Worm (Caenorhabditis elegans): ENCODE results near the gene C33H5.13.

C33H5.13 gene

DNA sequence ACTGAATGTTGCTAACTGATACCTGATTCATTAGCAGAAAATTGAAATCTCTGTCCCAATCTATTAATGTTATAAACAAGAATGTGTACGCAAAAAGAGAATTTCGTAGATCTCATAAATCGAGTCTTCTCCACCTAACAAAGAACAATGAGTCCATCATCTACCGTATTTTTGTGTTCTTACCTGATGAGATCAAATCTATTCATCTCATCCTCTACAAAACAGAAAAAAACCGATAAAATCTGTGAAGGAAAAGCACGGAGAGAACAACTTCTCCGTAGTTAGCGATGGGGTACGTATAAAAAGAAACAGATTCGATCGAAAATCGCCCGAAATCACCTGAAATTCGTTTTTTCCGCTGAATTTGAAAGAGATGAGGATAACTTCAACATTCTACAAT is 16.5 kb upstream of the C33H5.13 start, which contains the start of gene C33H5.1:
C33H5.1 (plus strand) TSS at position 330 of the 400 bp plus-strand sequence.
- TF ChIP-seq unc-62 (GFP tag; optimal IDR thresholded peaks at IDR 0.05), result no peak

DNA sequence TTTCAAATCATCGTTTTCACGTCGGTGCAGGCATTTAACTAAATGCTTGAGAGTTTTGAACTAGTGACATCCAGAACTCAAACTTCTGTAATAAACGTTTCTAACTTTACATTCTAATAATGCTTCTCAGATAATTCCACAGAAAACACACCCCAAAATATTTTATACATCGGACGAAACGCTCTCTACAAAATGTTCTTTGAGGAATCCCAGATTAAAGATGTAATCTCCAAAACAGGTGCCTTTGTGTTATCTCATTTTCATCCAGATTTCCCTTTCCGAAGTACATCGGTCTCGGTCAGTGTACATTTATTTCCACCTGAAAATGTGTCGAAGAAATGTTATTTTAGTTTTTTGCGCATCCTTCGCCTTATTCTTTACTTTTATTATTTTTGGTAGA is 12.7 kb upstream of the C33H5.13 start, which contains the start of gene C33H5.2:
C33H5.2 (plus strand) TSS at position 301 of the 400 bp plus-strand sequence.
- TF ChIP-seq unc-62 (GFP tag; optimal IDR thresholded peaks at IDR 0.05), result no peak

DNA sequence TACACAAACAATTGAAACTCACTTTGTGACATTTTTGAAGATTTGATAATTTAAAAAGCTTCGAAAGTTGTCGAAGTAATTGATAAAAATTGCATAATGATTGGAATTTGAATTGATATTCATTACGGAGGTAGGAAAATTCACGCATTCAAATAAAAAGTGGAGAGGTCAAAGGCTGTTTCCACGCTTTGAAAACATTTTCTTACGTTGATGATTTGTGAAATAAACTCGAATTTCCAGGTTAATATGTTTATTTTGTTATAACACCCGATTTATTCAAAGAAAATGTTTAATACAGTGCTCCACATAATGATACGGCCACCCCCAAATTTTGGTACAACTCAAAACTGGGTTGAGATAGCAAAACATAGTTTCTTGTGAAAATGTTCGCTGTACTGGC is 11.2 kb upstream of the C33H5.13 start, which contains the start of gene C33H5.16:
C33H5.16 (minus strand) TSS at position 101 of the 400 bp plus-strand sequence.
- TF ChIP-seq unc-62 (GFP tag; optimal IDR thresholded peaks at IDR 0.05), result no peak

- no peak for TF ChIP-seq unc-62 (GFP tag; optimal IDR thresholded peaks at IDR 0.05)
Measured at ce11 chrIV:7800338-7800737, 8.3 kb upstream of the C33H5.13 start.

- no peak for TF ChIP-seq unc-62 (GFP tag; optimal IDR thresholded peaks at IDR 0.05)
Measured at ce11 chrIV:7796432-7797113, 4.5 kb upstream of the C33H5.13 start, which contains the start of gene sgo-1. sgo-1 (minus strand) TSS chrIV:7796482.

DNA sequence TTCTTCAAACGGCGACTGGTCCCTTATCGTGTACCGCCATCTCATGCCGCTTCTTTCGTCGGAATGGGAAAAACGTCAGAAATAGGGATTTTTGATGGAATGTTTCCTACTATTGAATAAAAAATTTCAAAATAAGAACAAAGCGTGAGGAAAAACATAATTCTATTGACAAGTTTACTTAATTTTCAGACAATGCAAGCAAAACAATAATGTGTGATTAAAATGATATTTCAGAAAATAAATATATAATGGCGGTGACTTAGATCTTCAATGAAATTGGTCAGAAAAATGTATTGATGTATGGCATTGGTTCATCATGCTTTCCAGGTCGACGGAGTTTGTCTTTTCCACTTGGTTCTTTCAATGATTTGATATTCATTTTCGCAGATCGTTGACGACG is 2.6 kb upstream of the C33H5.13 start, which contains the start of gene ntp-1:
ntp-1 (minus strand) TSS at position 101 of the 400 bp plus-strand sequence.
- no peak for TF ChIP-seq unc-62 (GFP tag; optimal IDR thresholded peaks at IDR 0.05)

DNA sequence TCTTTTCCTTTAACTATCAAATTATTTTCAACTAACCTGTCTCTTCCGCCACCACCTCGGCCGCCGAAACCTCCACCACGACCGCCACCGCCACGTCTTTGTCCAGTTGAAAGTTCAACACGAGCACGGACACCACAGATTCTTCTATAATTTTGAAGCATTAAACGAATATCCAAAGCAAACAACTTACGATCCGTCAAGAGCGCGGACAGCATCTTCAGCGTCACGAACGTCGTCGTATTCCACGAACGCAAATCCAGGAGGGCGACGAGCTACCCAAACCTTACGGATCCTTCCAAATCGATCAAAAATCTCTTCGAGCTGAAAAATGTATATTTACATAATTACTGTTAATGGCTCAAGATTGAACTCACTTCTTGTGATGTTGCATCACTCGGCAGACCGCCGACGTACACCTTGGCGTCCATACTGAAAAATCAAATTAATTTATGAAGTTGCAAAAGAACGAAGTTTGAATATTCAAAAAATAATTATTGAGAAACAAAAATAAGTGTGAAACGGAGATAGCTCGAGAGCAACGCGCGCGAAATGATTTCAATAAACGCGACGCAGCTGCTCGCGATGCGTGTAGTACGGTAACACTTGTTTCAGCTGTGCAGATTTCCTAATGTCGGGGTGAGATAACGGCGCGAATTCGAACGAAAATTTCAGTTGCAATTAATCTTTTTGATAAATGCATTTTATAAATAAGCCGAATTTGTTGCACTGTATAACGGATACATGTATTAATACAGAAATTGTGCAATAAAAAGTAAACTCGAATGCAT is 1.1 kb downstream of the C33H5.13 start, which contains the start of gene rsp-6:
rsp-6 (minus strand) TSS at position 429 of the 788 bp plus-strand sequence.
- no peak for TF ChIP-seq unc-62 (GFP tag; optimal IDR thresholded peaks at IDR 0.05)

- TF ChIP-seq unc-62 (GFP tag; optimal IDR thresholded peaks at IDR 0.05), result no peak
Measured at ce11 chrIV:7790151-7790691, 1.8 kb downstream of the C33H5.13 start.

DNA sequence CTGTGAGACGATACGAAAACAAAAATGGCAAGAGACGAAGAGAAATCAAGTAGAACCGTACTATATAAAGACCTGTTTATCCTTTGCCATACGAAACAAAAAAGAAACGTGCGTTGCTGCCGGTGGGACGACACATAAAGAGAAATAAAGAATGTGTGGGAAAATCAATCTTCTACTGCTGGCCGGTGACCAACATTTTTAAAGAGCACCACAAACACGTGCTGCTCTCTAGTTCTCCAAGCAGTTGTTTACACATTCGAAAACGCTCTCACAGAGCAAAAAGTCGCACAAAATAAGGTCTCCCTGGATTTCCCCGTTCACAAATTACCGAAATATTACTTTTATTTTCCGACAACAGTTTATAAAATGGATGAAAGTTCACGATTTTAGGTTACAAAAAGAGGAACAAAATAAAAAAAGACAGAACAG is 2.5 kb downstream of the C33H5.13 start, which contains the start of gene imp-3:
imp-3 (minus strand) TSS at position 93 of the 429 bp plus-strand sequence.
- TF ChIP-seq unc-62 (GFP tag; optimal IDR thresholded peaks at IDR 0.05), result no peak

DNA sequence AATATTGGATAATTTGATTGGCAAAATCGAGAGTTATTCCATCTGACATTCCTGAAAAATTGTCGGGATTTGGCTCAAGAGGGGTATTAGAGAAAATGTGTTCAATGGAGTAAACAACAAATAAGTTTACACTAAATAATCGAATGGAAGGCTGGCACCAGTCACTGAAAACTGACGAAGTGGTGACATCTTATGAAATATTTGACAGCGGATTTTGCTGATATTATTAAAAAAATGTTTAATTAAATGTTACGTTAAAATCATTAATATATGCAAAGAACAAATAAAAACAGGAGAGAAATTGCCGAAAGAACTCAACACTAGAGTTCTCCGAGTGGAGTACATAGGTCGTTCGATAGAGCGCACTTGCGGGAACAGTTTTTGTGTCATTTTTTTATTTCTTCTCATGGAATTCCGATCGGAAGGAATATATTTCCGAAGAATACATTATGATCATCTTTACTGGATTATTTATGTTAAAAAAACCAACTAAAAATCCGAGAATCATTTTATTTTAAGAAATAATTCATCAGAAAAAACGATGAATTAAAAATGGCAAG is 6.5 kb downstream of the C33H5.13 start, which contains the start of gene tag-322:
tag-322 (minus strand) TSS at position 51 of the 560 bp plus-strand sequence.
- TF ChIP-seq unc-62 (GFP tag; optimal IDR thresholded peaks at IDR 0.05), result no peak

ce11 chrIV:7783801-7784411 is 8.2 kb downstream of the C33H5.13 start, which contains the start of gene tag-321:
tag-321 (minus strand) TSS chrIV:7783851.
- no peak for TF ChIP-seq unc-62 (GFP tag; optimal IDR thresholded peaks at IDR 0.05)

ce11 chrIV:7782292-7782691 is 9.8 kb downstream of the C33H5.13 start, which contains the start of gene sec-10:
sec-10 (minus strand) TSS chrIV:7782499.
- no peak for TF ChIP-seq unc-62 (GFP tag; optimal IDR thresholded peaks at IDR 0.05)

- no peak for TF ChIP-seq unc-62 (GFP tag; optimal IDR thresholded peaks at IDR 0.05)
Measured at ce11 chrIV:7778865-7779264, 13.2 kb downstream of the C33H5.13 start, which contains the start of gene rpap-3. rpap-3 (minus strand) TSS chrIV:7778965.

- TF ChIP-seq unc-62 (GFP tag; optimal IDR thresholded peaks at IDR 0.05), result no peak
Measured at ce11 chrIV:7775725-7776124, 16.3 kb downstream of the C33H5.13 start, which contains the start of gene swd-2.1. swd-2.1 (plus strand) TSS chrIV:7776025.

DNA sequence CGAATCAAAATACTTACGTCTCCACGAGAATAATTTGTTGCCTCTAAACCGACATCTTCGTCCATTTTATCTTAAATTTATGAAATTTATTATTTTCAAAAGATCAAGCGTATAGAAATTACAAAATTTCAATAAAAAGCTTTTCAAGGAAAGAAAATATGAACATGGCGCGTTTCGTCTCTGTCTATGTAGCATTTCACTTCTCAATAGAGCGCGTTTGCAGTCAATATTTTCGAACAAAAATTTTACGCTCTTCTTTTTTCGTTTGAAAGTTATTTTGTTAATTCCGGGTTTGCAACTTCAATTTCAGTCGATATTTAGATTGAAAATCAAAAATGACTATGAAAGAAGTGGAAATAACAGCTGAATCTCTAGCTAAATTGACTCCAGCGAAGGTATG is 17.9 kb downstream of the C33H5.13 start, which contains the start of the genes hcf-1 and swd-2.2:
hcf-1 (minus strand) TSS at position 70 of the 400 bp plus-strand sequence.
swd-2.2 (plus strand) TSS at position 206 of the 400 bp plus-strand sequence.
- no peak for TF ChIP-seq unc-62 (GFP tag; optimal IDR thresholded peaks at IDR 0.05)
